Worm (Caenorhabditis elegans) whole organism, early embryonic: ENCODE data around the gene T14G8.4.
A peak's percentile ranks its signal among the peaks of the same experiment; 100 is the strongest.

ENCODE experiments used
- B0310.2 ChIP-seq: sonication (generic microtip); optimal IDR thresholded peaks from 2 replicates; lab custom pipeline; 2016; ENCODE audit warnings: mild to moderate bottlenecking, missing genetic modification characterization, missing compliant biosample characterization
- F13C5.2 ChIP-seq: sonication (generic microtip); optimal IDR thresholded peaks from 2 replicates; lab custom pipeline; 2017; ENCODE audit warnings: mild to moderate bottlenecking, missing genetic modification characterization, inconsistent platforms, missing compliant biosample characterization
- aly-1 ChIP-seq: sonication (generic microtip); optimal IDR thresholded peaks from 2 replicates; lab custom pipeline; 2016; ENCODE audit warnings: missing genetic modification characterization, missing compliant biosample characterization
- ama-1 ChIP-seq: fragments of 150-350 bp; optimal IDR thresholded peaks from 2 replicates; lab custom pipeline; 2014
- ceh-13 ChIP-seq: fragments of 200-800 bp; sonication (Bioruptor generic); optimal IDR thresholded peaks from 2 replicates; lab custom pipeline; 2018; ENCODE audit warnings: mild to moderate bottlenecking, missing genetic modification characterization, missing compliant biosample characterization
- ceh-36 ChIP-seq: sonication (generic microtip); optimal IDR thresholded peaks from 2 replicates; lab custom pipeline; 2016; ENCODE audit warnings: missing genetic modification characterization, inconsistent platforms, missing compliant biosample characterization
- ets-7 ChIP-seq: sonication (generic microtip); optimal IDR thresholded peaks from 2 replicates; lab custom pipeline; 2016; ENCODE audit warnings: missing genotype, missing genetic modification characterization, missing compliant biosample characterization
- flt-1 ChIP-seq: fragments of 200-800 bp; sonication (Bioruptor generic); IDR thresholded peaks from 2 replicates; pipeline ENCODE4 v1.3.6; 2022; ENCODE audit warnings: missing genetic modification characterization, missing compliant biosample characterization
- hmbx-1 ChIP-seq: sonication (generic microtip); optimal IDR thresholded peaks from 2 replicates; lab custom pipeline; 2016; ENCODE audit warnings: mild to moderate bottlenecking, missing genetic modification characterization, missing compliant biosample characterization
- hmg-4 ChIP-seq: fragments of 200-800 bp; sonication (Bioruptor generic); optimal IDR thresholded peaks from 2 replicates; lab custom pipeline; 2018; ENCODE audit warnings: mild to moderate bottlenecking, missing genetic modification characterization, missing compliant biosample characterization
- hnd-1 ChIP-seq: sonication (generic microtip); optimal IDR thresholded peaks from 2 replicates; lab custom pipeline; 2016; ENCODE audit warnings: missing genetic modification characterization, missing compliant biosample characterization
- pes-1 ChIP-seq: fragments of 200-800 bp; sonication (Bioruptor generic); IDR thresholded peaks from 2 replicates; pipeline ENCODE4 v1.3.6; 2022; ENCODE audit warnings: missing genetic modification reagents, missing genetic modification characterization, missing compliant biosample characterization
- scrt-1 ChIP-seq: fragments of 200-800 bp; sonication (Bioruptor generic); IDR thresholded peaks from 2 replicates; pipeline ENCODE4 v1.3.6; 2022; ENCODE audit warnings: missing genetic modification characterization, missing compliant biosample characterization
- sea-1 ChIP-seq: fragments of 200-800 bp; sonication (Bioruptor generic); conservative IDR thresholded peaks from 2 replicates; pipeline ENCODE4 v1.3.6; 2022; ENCODE audit warnings: missing genetic modification characterization, missing compliant biosample characterization
- tbx-11 ChIP-seq: fragments of 200-800 bp; sonication (Bioruptor generic); IDR thresholded peaks from 2 replicates; pipeline ENCODE4 v1.3.6; 2022; ENCODE audit warnings: missing genetic modification characterization, missing compliant biosample characterization
- tbx-37 ChIP-seq: fragments of 200-800 bp; sonication (Bioruptor generic); conservative IDR thresholded peaks from 2 replicates; pipeline ENCODE4 v1.3.6; 2022; ENCODE audit warnings: missing genetic modification reagents, missing genetic modification characterization, missing compliant biosample characterization
- tra-4 ChIP-seq: sonication (generic microtip); optimal IDR thresholded peaks from 2 replicates; lab custom pipeline; 2017; ENCODE audit warnings: missing genetic modification characterization, missing compliant biosample characterization

The T14G8.4 gene

DNA sequence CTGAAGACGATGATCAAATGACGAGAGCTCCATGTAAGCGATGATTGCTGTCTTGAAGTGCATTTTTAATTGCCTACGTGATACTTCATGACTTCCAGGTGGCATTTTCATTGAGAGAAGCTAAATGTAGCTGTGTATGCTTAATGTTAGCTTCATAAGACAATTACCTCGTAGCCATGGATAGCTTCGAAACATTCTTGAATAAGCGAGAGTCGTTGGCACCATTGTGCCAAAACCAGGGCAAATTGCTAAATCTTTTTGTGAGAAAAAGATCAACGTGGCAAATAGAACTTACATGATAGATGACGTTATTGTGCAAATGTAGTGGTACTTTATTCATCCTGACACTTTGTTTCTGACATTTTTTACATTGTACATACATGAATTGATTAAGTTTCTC lies 434 bp downstream of the T14G8.4 start:
- TF ChIP-seq B0310.2 (tag; lab: Kevin White, UChicago) (no peak), tbx-37 (no peak), ets-7 (tag; lab: Kevin White, UChicago) (no peak), hmg-4 (GFP tag; lab: Kevin White, UChicago) (no peak), scrt-1 (GFP tag; lab: Robert Waterston, UW) (no peak), tbx-11 (GFP tag; lab: Robert Waterston, UW) (no peak), flt-1 (GFP tag; lab: Robert Waterston, UW) (no peak), F13C5.2 (tag; lab: Kevin White, UChicago) (no peak), ceh-36 (tag; lab: Kevin White, UChicago) (no peak), tra-4 (tag; lab: Kevin White, UChicago) (no peak), ceh-13 (GFP tag; lab: Kevin White, UChicago) (no peak), hmbx-1 (tag; lab: Kevin White, UChicago) (no peak), pes-1 (no peak), ama-1 (lab: Kevin White, UChicago) (no peak), sea-1 (no peak), hnd-1 (tag; lab: Kevin White, UChicago) (no peak), aly-1 (no peak)

ce11 chrX:12862509-12862908 lies 1.2 kb downstream of the T14G8.4 start, which contains the start of gene T14G8.6:
TSS of gene T14G8.6 (minus strand) at chrX:12862846.
- TF ChIP-seq tra-4 (tag; lab: Kevin White, UChicago) (no peak), hmg-4 (GFP tag; lab: Kevin White, UChicago) (no peak)

ce11 chrX:12860711-12861287 lies 2.9 kb downstream of the T14G8.4 start, which contains the start of gene T14G8.3:
TSS of gene T14G8.3 (plus strand) at chrX:12861237.
- TF ChIP-seq tbx-37, result no peak
- no peak for TF ChIP-seq ama-1 (lab: Kevin White, UChicago)
- no peak for TF ChIP-seq hmg-4 (GFP tag; lab: Kevin White, UChicago)
- no peak for TF ChIP-seq ets-7 (tag; lab: Kevin White, UChicago)
- no peak for TF ChIP-seq hnd-1 (tag; lab: Kevin White, UChicago)
- TF ChIP-seq pes-1, result no peak
- no peak for TF ChIP-seq aly-1
- no peak for TF ChIP-seq flt-1 (GFP tag; lab: Robert Waterston, UW)
- no peak for TF ChIP-seq tra-4 (tag; lab: Kevin White, UChicago)
- no peak for TF ChIP-seq hmbx-1 (tag; lab: Kevin White, UChicago)
- no peak for TF ChIP-seq tbx-11 (GFP tag; lab: Robert Waterston, UW)
- no peak for TF ChIP-seq ceh-36 (tag; lab: Kevin White, UChicago)
- TF ChIP-seq F13C5.2 (tag; lab: Kevin White, UChicago), result no peak
- no peak for TF ChIP-seq ceh-13 (GFP tag; lab: Kevin White, UChicago)
- TF ChIP-seq scrt-1 (GFP tag; lab: Robert Waterston, UW), result no peak
- TF ChIP-seq sea-1, result no peak

- TF ChIP-seq tbx-37 (no peak), hnd-1 (tag; lab: Kevin White, UChicago) (no peak), hmbx-1 (tag; lab: Kevin White, UChicago) (no peak), pes-1 (no peak)
Measured at ce11 chrX:12857701-12858100, 6.0 kb downstream of the T14G8.4 start, which contains the start of gene T14G8.2. TSS of gene T14G8.2 (plus strand) at chrX:12858001.

DNA sequence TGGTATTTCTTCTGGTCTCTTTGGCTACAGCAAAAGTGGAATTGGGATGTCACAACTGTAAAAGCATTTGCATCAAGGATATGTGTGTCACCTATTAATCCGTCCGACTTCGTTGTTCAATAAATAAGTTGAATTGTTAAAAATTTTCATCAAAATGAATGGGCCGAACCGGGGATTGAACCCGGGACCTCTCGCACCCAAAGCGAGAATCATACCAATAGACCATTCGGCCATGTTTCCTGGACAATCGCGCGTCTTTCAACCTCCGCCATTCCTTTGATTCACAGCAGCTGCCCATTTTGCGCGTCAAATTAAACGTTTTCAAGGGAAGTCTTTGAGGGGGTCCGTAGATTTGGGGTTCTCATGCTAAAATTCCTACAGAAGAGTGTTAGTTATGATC lies 9.0 kb downstream of the T14G8.4 start:
- no peak for TF ChIP-seq ceh-36 (tag; lab: Kevin White, UChicago)
- no peak for TF ChIP-seq ets-7 (tag; lab: Kevin White, UChicago)
- no peak for TF ChIP-seq tbx-11 (GFP tag; lab: Robert Waterston, UW)
- TF ChIP-seq tbx-37, result 0 out of 2 replicates have a peak, but pooled peaks have one; percentile 44
- TF ChIP-seq ceh-13 (GFP tag; lab: Kevin White, UChicago), result no peak
- TF ChIP-seq aly-1, result no peak
- no peak for TF ChIP-seq ama-1 (lab: Kevin White, UChicago)
- TF ChIP-seq scrt-1 (GFP tag; lab: Robert Waterston, UW), result peak; percentile 60; the same call in 1 of the 2 replicates
- TF ChIP-seq hmbx-1 (tag; lab: Kevin White, UChicago), result no peak
- peak; percentile 60 for TF ChIP-seq flt-1 (GFP tag; lab: Robert Waterston, UW)
- TF ChIP-seq tra-4 (tag; lab: Kevin White, UChicago), result no peak
- TF ChIP-seq B0310.2 (tag; lab: Kevin White, UChicago), result no peak
- TF ChIP-seq sea-1, result 0 out of 2 replicates have a peak, but pooled peaks have one; percentile 44
- no peak for TF ChIP-seq hmg-4 (GFP tag; lab: Kevin White, UChicago)
- peak; percentile 69 for TF ChIP-seq pes-1
- no peak for TF ChIP-seq F13C5.2 (tag; lab: Kevin White, UChicago)

- TF ChIP-seq tra-4 (tag; lab: Kevin White, UChicago) (no peak), aly-1 (no peak), ceh-36 (tag; lab: Kevin White, UChicago) (no peak), ama-1 (lab: Kevin White, UChicago) (no peak), pes-1 (no peak), hmg-4 (GFP tag; lab: Kevin White, UChicago) (no peak), ets-7 (tag; lab: Kevin White, UChicago) (no peak), flt-1 (GFP tag; lab: Robert Waterston, UW) (no peak), scrt-1 (GFP tag; lab: Robert Waterston, UW) (no peak), sea-1 (no peak), hnd-1 (tag; lab: Kevin White, UChicago) (no peak), ceh-13 (GFP tag; lab: Kevin White, UChicago) (no peak), hmbx-1 (tag; lab: Kevin White, UChicago) (no peak), tbx-37 (no peak), F13C5.2 (tag; lab: Kevin White, UChicago) (no peak), B0310.2 (tag; lab: Kevin White, UChicago) (no peak), tbx-11 (GFP tag; lab: Robert Waterston, UW) (no peak)
Measured at ce11 chrX:12854135-12854534, 9.6 kb downstream of the T14G8.4 start.

DNA sequence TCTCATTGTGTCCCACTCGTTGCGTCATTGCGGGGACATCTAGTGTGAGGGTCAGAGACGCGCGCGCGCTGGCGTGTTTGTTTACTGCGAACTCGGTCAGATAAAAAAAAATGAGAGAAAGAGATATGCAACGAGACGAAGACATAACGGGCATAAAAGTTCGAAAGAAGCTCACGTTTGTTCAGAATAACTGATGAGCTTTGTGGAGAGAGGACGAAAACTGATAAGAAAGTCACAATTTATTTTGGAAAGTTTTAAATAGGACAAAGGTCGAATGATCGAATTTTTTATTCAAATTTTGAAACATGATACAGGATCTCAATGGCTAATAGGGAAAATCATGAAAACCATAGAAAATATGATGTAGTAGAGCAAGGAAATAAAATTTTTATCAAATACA lies 10.6 kb downstream of the T14G8.4 start:
- TF ChIP-seq tbx-37 (no peak), ets-7 (tag; lab: Kevin White, UChicago) (no peak), aly-1 (no peak), scrt-1 (GFP tag; lab: Robert Waterston, UW) (no peak), ama-1 (lab: Kevin White, UChicago) (no peak), sea-1 (no peak), tbx-11 (GFP tag; lab: Robert Waterston, UW) (no peak), F13C5.2 (tag; lab: Kevin White, UChicago) (no peak), ceh-13 (GFP tag; lab: Kevin White, UChicago) (no peak), hmg-4 (GFP tag; lab: Kevin White, UChicago) (no peak)
